Fruit fly (Drosophila melanogaster): ENCODE results near the gene CG6023.

CG6023 gene

DNA sequence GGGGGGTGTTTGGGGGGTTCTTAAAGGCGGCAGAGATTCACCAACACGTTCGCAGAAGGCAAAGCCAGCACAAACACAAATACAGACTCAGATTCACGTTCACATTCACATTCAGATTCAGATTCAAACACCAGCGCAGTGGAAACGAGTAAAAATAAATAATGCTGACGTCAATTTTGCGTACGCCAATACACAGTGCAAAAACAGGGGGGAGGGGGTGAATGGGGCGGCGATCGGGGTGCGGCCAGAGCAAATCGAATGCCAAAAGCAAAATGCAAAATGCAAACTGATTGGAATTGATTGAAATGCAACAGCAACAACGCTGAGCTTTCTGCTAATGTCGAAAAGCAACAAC, 47.6 kb upstream of the CG6023 start (continued):
- peak in 1 of 2 experiments; percentile 14 for TF ChIP-seq ss (GFP tag; optimal IDR thresholded peaks at IDR 0.05)
- TF ChIP-seq vri (GFP tag; optimal IDR thresholded peaks at IDR 0.05) = no peak
- no peak for TF ChIP-seq CG6792 (GFP tag; optimal IDR thresholded peaks at IDR 0.05)
- TF ChIP-seq CG6854 (GFP tag; optimal IDR thresholded peaks at IDR 0.05) = no peak
- TF ChIP-seq salr (GFP tag; optimal IDR thresholded peaks at IDR 0.05) = no peak

- TF ChIP-seq CG10669 (GFP tag; optimal IDR thresholded peaks at IDR 0.05) = peak; percentile 47
- no peak for TF ChIP-seq CG11762 (GFP tag; optimal IDR thresholded peaks at IDR 0.05; ENCODE audit: insufficient read depth)
- no peak for TF ChIP-seq Ets21C (GFP tag; optimal IDR thresholded peaks at IDR 0.05)
- TF ChIP-seq CG7368 (GFP tag; optimal IDR thresholded peaks at IDR 0.05) = peak; percentile 19
- TF ChIP-seq achi (GFP tag; optimal IDR thresholded peaks at IDR 0.05) = peak; percentile 42
- peak; percentile 68 for TF ChIP-seq vri (GFP tag; optimal IDR thresholded peaks at IDR 0.05)
- TF ChIP-seq Hr4 (GFP tag; optimal IDR thresholded peaks at IDR 0.05) = peak; percentile 7
- no peak for TF ChIP-seq CG9139 (GFP tag; optimal IDR thresholded peaks at IDR 0.05)
- TF ChIP-seq fd85E (GFP tag; optimal IDR thresholded peaks at IDR 0.05) = no peak
- TF ChIP-seq CG6808 (GFP tag; optimal IDR thresholded peaks at IDR 0.05) = no peak
- TF ChIP-seq Gug (GFP tag; IDR thresholded peaks at IDR 0.05) = peak; percentile 73
- peak; percentile 48 for TF ChIP-seq CG3919 (GFP tag; optimal IDR thresholded peaks at IDR 0.05)
- TF ChIP-seq eg (GFP tag; IDR thresholded peaks at IDR 0.05) = peak; percentile 86
- TF ChIP-seq CG34406 (GFP tag; optimal IDR thresholded peaks at IDR 0.05) = peak; percentile 18
- peak; percentile 30 for TF ChIP-seq CG31627 (GFP tag; optimal IDR thresholded peaks at IDR 0.05)
- TF ChIP-seq CG1621 (tag; optimal IDR thresholded peaks at IDR 0.05) = peak; percentile 16
- TF ChIP-seq salr (GFP tag; optimal IDR thresholded peaks at IDR 0.05) = peak; percentile 35 to 41
- TF ChIP-seq Hr38 (GFP tag; optimal IDR thresholded peaks at IDR 0.05) = no peak
- peak; percentile 39 for TF ChIP-seq pdm3 (GFP tag; optimal IDR thresholded peaks at IDR 0.05)
- TF ChIP-seq Sox14 (GFP tag; optimal IDR thresholded peaks at IDR 0.05) = peak; percentile 28
- peak; percentile 63 for TF ChIP-seq CG11294 (GFP tag; IDR thresholded peaks at IDR 0.05)
- TF ChIP-seq CG6163 (GFP tag; IDR thresholded peaks at IDR 0.05) = peak; percentile 72
- no peak for TF ChIP-seq CG16779 (tag; optimal IDR thresholded peaks at IDR 0.05)
- TF ChIP-seq esn (GFP tag; optimal IDR thresholded peaks at IDR 0.05) = peak; percentile 47
- TF ChIP-seq OdsH (GFP tag; optimal IDR thresholded peaks at IDR 0.05) = peak; percentile 38
- TF ChIP-seq acj6 (GFP tag; optimal IDR thresholded peaks at IDR 0.05) = peak; percentile 32
- no peak for TF ChIP-seq Lpt (GFP tag; optimal IDR thresholded peaks at IDR 0.05)
- TF ChIP-seq CG6792 (GFP tag; optimal IDR thresholded peaks at IDR 0.05) = peak; percentile 34
- peak; percentile 88 for TF ChIP-seq Eip78C (GFP tag)
- TF ChIP-seq net (GFP tag; optimal IDR thresholded peaks at IDR 0.05) = peak; percentile 48
- peak; percentile 10 for TF ChIP-seq Hr39 (GFP tag; optimal IDR thresholded peaks at IDR 0.05)
- peak; percentile 31 for TF ChIP-seq topi (GFP tag; optimal IDR thresholded peaks at IDR 0.05)
- TF ChIP-seq spab (GFP tag; optimal IDR thresholded peaks at IDR 0.05) = no peak
- peak; percentile 23 for TF ChIP-seq Met (GFP tag; optimal IDR thresholded peaks at IDR 0.05)
- TF ChIP-seq CG6276 (GFP tag; optimal IDR thresholded peaks at IDR 0.05) = peak; percentile 37
- peak; percentile 39 for TF ChIP-seq CG11902 (GFP tag; optimal IDR thresholded peaks at IDR 0.05)
- peak; percentile 88 for TF ChIP-seq svp (GFP tag)
- TF ChIP-seq CG8319 (GFP tag; optimal IDR thresholded peaks at IDR 0.05) = no peak
- peak; percentile 30 for TF ChIP-seq lz (GFP tag; optimal IDR thresholded peaks at IDR 0.05)
- TF ChIP-seq Sox15 (GFP tag; optimal IDR thresholded peaks at IDR 0.05) = peak; percentile 32
- TF ChIP-seq CG32006 (GFP tag; optimal IDR thresholded peaks at IDR 0.05) = peak; percentile 72
- peak; percentile 11 for TF ChIP-seq dac (GFP tag; optimal IDR thresholded peaks at IDR 0.05)
- TF ChIP-seq CG10631 (GFP tag; optimal IDR thresholded peaks at IDR 0.05) = peak; percentile 30
- TF ChIP-seq CG8632 (GFP tag; optimal IDR thresholded peaks at IDR 0.05) = peak; percentile 22
- peak; percentile 2 for TF ChIP-seq Eip75B (GFP tag; optimal IDR thresholded peaks at IDR 0.05)
- no peak for TF ChIP-seq dsx (GFP tag; optimal IDR thresholded peaks at IDR 0.05; ENCODE audit: poor library complexity, severe bottlenecking)
- peak; percentile 35 for TF ChIP-seq Smox (GFP tag; optimal IDR thresholded peaks at IDR 0.05)
These were observed 47.0 kb upstream of the CG6023 start for dm6 chrX:18367806-18368643.

All from whole organism, prepupa.